Worm (Caenorhabditis elegans): Measurements from ENCODE around the gene F39F10.5.

Gene F39F10.5

ce11 chrX:16865675-16866074 lies 47.9 kb downstream of the F39F10.5 start:
- TF ChIP-seq lin-32 (GFP tag; optimal IDR thresholded peaks at IDR 0.05) (no peak), mls-2 (tag; optimal IDR thresholded peaks at IDR 0.05) (no peak), flh-1 (GFP tag; optimal IDR thresholded peaks at IDR 0.05) (no peak), cnd-1 (tag; optimal IDR thresholded peaks at IDR 0.05) (no peak), nhr-28 (tag; optimal IDR thresholded peaks at IDR 0.05) (no peak), sem-2 (GFP tag; optimal IDR thresholded peaks at IDR 0.05) (no peak), ceh-43 (GFP tag; optimal IDR thresholded peaks at IDR 0.05) (no peak), lin-13 (tag; optimal IDR thresholded peaks at IDR 0.05) (no peak), nhr-12 (tag; optimal IDR thresholded peaks at IDR 0.05) (no peak), M03D4.4 (tag; optimal IDR thresholded peaks at IDR 0.05) (no peak), elt-3 (tag; optimal IDR thresholded peaks at IDR 0.05) (no peak), hlh-1 (tag; optimal IDR thresholded peaks at IDR 0.05) (no peak), unc-39 (tag; optimal IDR thresholded peaks at IDR 0.05) (no peak), ceh-83 (GFP tag; optimal IDR thresholded peaks at IDR 0.05) (no peak), zip-8 (tag; optimal IDR thresholded peaks at IDR 0.05) (no peak), mep-1 (tag; optimal IDR thresholded peaks at IDR 0.05) (no peak), snpc-4 (tag; optimal IDR thresholded peaks at IDR 0.05) (no peak)

- TF ChIP-seq unc-39 (tag; optimal IDR thresholded peaks at IDR 0.05) (no peak), lin-32 (GFP tag; optimal IDR thresholded peaks at IDR 0.05) (no peak), lin-13 (tag; optimal IDR thresholded peaks at IDR 0.05) (no peak), nhr-76 (tag; optimal IDR thresholded peaks at IDR 0.05) (no peak), pha-4 (tag; optimal IDR thresholded peaks at IDR 0.05) (no peak), ceh-83 (GFP tag; optimal IDR thresholded peaks at IDR 0.05) (no peak), ham-2 (GFP tag; optimal IDR thresholded peaks at IDR 0.05) (no peak), M03D4.4 (tag; optimal IDR thresholded peaks at IDR 0.05) (no peak), hlh-1 (tag; optimal IDR thresholded peaks at IDR 0.05) (no peak), ztf-11 (tag; optimal IDR thresholded peaks at IDR 0.05) (no peak), zip-8 (tag; optimal IDR thresholded peaks at IDR 0.05) (no peak), sem-2 (GFP tag; optimal IDR thresholded peaks at IDR 0.05) (no peak), unc-120 (tag; optimal IDR thresholded peaks at IDR 0.05; ENCODE audit: poor library complexity, severe bottlenecking) (no peak), bed-3 (GFP tag; optimal IDR thresholded peaks at IDR 0.05) (no peak), flh-1 (GFP tag; optimal IDR thresholded peaks at IDR 0.05) (no peak), snpc-4 (tag; optimal IDR thresholded peaks at IDR 0.05) (no peak)
Observed at ce11 chrX:16865016-16865415, 48.6 kb downstream of the F39F10.5 start.

- TF ChIP-seq bed-3 (GFP tag; optimal IDR thresholded peaks at IDR 0.05) (no peak), nhr-237 (tag; optimal IDR thresholded peaks at IDR 0.05) (no peak), tbx-8 (GFP tag; optimal IDR thresholded peaks at IDR 0.05) (no peak), sptf-1 (tag; optimal IDR thresholded peaks at IDR 0.05) (no peak), nhr-28 (tag; optimal IDR thresholded peaks at IDR 0.05) (no peak), unc-39 (tag; optimal IDR thresholded peaks at IDR 0.05) (no peak), mls-2 (tag; optimal IDR thresholded peaks at IDR 0.05) (no peak), elt-1 (tag; optimal IDR thresholded peaks at IDR 0.05; ENCODE audit: borderline replicate concordance, insufficient read depth) (no peak), unc-120 (tag; optimal IDR thresholded peaks at IDR 0.05; ENCODE audit: poor library complexity, severe bottlenecking) (no peak), zip-8 (tag; optimal IDR thresholded peaks at IDR 0.05) (no peak)
Observed at ce11 chrX:16863320-16863719, 50.2 kb downstream of the F39F10.5 start.
